Worm (Caenorhabditis elegans): ENCODE data around the gene har-1.

Gene har-1

DNA sequence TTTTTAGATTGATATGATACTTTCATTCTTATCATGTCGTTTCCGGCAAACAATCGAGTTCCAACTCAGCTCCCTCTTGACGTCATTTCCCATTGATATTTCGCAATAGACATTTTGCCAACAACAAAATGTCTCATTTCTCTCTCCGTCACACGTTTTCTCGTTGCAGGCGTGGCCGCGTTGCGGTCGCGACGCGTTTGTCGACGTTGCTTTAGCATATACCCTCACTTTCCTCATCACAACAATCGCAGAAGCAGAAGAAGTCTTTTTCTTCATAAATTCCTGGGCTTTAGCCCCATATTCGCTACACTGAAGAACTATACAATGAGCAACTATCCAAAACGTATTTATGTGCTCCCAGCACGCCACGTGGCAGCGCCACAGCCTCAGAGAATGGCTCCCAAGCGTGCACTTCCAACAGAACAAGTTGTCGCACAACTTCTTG, 41.8 kb downstream of the har-1 start, which contains the start of gene xbp-1 (continued):
- TF ChIP-seq elt-3 (tag; optimal IDR thresholded peaks at IDR 0.05) = no peak
- TF ChIP-seq F13H6.1 (tag; optimal IDR thresholded peaks at IDR 0.05) = peak; percentile 89
- TF ChIP-seq ama-1 (optimal IDR thresholded peaks at IDR 0.05) = peak; percentile 92
- no peak for TF ChIP-seq nhr-11 (tag; optimal IDR thresholded peaks at IDR 0.05)
- TF ChIP-seq nhr-21 (tag; optimal IDR thresholded peaks at IDR 0.05) = peak; percentile 89
- peak; percentile 87 for TF ChIP-seq egl-27 (tag; optimal IDR thresholded peaks at IDR 0.05)
- TF ChIP-seq nhr-25 (tag; optimal IDR thresholded peaks at IDR 0.05) = peak; percentile 81
- no peak for TF ChIP-seq R02D3.7 (tag; optimal IDR thresholded peaks at IDR 0.05)
- peak; percentile 92 for TF ChIP-seq ztf-4 (tag; optimal IDR thresholded peaks at IDR 0.05)
- TF ChIP-seq mbf-1 (tag; optimal IDR thresholded peaks at IDR 0.05) = no peak
- peak; percentile 52 for TF ChIP-seq snpc-4 (tag; optimal IDR thresholded peaks at IDR 0.05)
- TF ChIP-seq nhr-6 (tag; optimal IDR thresholded peaks at IDR 0.05) = peak; percentile 45
- TF ChIP-seq nhr-77 (tag; optimal IDR thresholded peaks at IDR 0.05) = no peak

ce11 chrIII:4194349-4195110, 42.7 kb downstream of the har-1 start:
- peak; percentile 19 for TF ChIP-seq lin-13 (GFP tag; optimal IDR thresholded peaks at IDR 0.05)
- no peak for TF ChIP-seq unc-55 (GFP tag; optimal IDR thresholded peaks at IDR 0.05)

DNA sequence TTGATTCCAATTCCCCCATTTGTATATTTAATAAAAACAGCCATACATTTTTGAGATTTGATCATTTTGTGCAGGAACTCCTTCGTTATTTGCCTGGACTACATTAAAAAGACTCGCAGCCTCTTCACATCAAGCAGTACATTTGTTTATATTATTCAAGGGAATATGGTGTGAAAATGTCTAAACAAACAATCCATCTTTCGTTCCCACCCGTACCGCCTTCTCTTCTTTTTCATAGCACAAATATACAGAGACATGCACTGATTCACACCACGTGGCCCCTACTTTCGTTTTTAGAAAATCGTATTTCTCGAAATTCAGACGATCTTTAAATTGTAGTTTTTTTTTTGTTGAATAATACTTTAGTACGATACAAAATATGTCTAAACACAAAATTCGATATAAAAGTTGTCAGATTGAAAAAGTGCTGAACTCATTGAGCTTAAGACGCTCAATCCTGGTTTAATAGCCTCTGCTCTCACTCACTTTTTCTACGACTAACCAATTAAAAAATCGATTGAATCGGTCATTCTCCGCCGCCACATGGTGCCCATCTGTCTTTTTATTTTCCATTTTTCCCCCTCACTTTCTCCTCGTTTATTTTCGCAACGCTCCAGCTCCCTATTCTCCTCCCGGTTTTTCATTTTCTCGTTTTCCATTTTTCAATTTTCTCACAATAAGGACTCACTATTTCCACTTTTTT, 43.6 kb downstream of the har-1 start:
- no peak for TF ChIP-seq peb-1 (tag; optimal IDR thresholded peaks at IDR 0.05)
- no peak for TF ChIP-seq C34F6.9 (tag; optimal IDR thresholded peaks at IDR 0.05)
- TF ChIP-seq nhr-25 (tag; optimal IDR thresholded peaks at IDR 0.05) = peak; percentile 38
- TF ChIP-seq ztf-4 (tag; optimal IDR thresholded peaks at IDR 0.05) = peak; percentile 88
- TF ChIP-seq elt-1 (tag; optimal IDR thresholded peaks at IDR 0.05) = no peak
- peak; percentile 72 for TF ChIP-seq crh-2 (tag; optimal IDR thresholded peaks at IDR 0.05)
- no peak for TF ChIP-seq nhr-11 (tag; optimal IDR thresholded peaks at IDR 0.05)
- peak; percentile 38 for TF ChIP-seq Y55F3AM.14 (GFP tag; optimal IDR thresholded peaks at IDR 0.05)
- no peak for TF ChIP-seq ztf-1 (GFP tag; conservative IDR thresholded peaks at IDR 0.05)
- TF ChIP-seq nhr-6 (tag; optimal IDR thresholded peaks at IDR 0.05) = peak; percentile 28
- TF ChIP-seq dmd-4 (tag; optimal IDR thresholded peaks at IDR 0.05) = no peak
- no peak for TF ChIP-seq mdl-1 (tag; optimal IDR thresholded peaks at IDR 0.05)
- no peak for TF ChIP-seq mab-5 (tag; optimal IDR thresholded peaks at IDR 0.05)
- no peak for TF ChIP-seq ztf-11 (tag; optimal IDR thresholded peaks at IDR 0.05)
- peak; percentile 31 for TF ChIP-seq unc-55 (GFP tag; optimal IDR thresholded peaks at IDR 0.05)
- TF ChIP-seq nhr-21 (tag; optimal IDR thresholded peaks at IDR 0.05) = peak; percentile 82
- TF ChIP-seq aly-2 (tag; optimal IDR thresholded peaks at IDR 0.05) = no peak
- TF ChIP-seq snpc-4 (tag; optimal IDR thresholded peaks at IDR 0.05) = no peak
- TF ChIP-seq lin-39 (tag; optimal IDR thresholded peaks at IDR 0.05) = no peak
- TF ChIP-seq F13H6.1 (tag; optimal IDR thresholded peaks at IDR 0.05) = peak; percentile 21
- no peak for TF ChIP-seq sem-4 (tag; optimal IDR thresholded peaks at IDR 0.05)
- TF ChIP-seq blmp-1 (tag; optimal IDR thresholded peaks at IDR 0.05; ENCODE audit: insufficient read depth) = no peak
- peak; percentile 5 for TF ChIP-seq fos-1 (tag; optimal IDR thresholded peaks at IDR 0.05)
- no peak for TF ChIP-seq elt-3 (tag; optimal IDR thresholded peaks at IDR 0.05)
- peak; percentile 50 for TF ChIP-seq gmeb-1 (tag; optimal IDR thresholded peaks at IDR 0.05)
- TF ChIP-seq ama-1 (optimal IDR thresholded peaks at IDR 0.05) = peak; percentile 91
- TF ChIP-seq mbf-1 (tag; optimal IDR thresholded peaks at IDR 0.05) = no peak
- no peak for TF ChIP-seq ceh-16 (tag; optimal IDR thresholded peaks at IDR 0.05)
- no peak for TF ChIP-seq lin-11 (tag; optimal IDR thresholded peaks at IDR 0.05)
- peak; percentile 10 for TF ChIP-seq zag-1 (tag; optimal IDR thresholded peaks at IDR 0.05)
- TF ChIP-seq alr-1 (tag; optimal IDR thresholded peaks at IDR 0.05) = no peak
- TF ChIP-seq nhr-23 (tag; optimal IDR thresholded peaks at IDR 0.05) = no peak
- TF ChIP-seq lin-13 (GFP tag; optimal IDR thresholded peaks at IDR 0.05) = peak; percentile 68
- TF ChIP-seq lsy-2 (tag; optimal IDR thresholded peaks at IDR 0.05) = peak; percentile 44 to 70
- no peak for TF ChIP-seq nhr-10 (tag; optimal IDR thresholded peaks at IDR 0.05)
- TF ChIP-seq nhr-77 (tag; optimal IDR thresholded peaks at IDR 0.05) = no peak
- no peak for TF ChIP-seq ZK546.5 (tag; optimal IDR thresholded peaks at IDR 0.05)
- TF ChIP-seq R02D3.7 (tag; optimal IDR thresholded peaks at IDR 0.05) = no peak
- peak; percentile 40 for TF ChIP-seq sma-9 (GFP tag; optimal IDR thresholded peaks at IDR 0.05)
- no peak for TF ChIP-seq sma-9 (tag; optimal IDR thresholded peaks at IDR 0.05)
- peak; percentile 56 for TF ChIP-seq nhr-129 (tag; optimal IDR thresholded peaks at IDR 0.05)
- TF ChIP-seq skn-1 (tag; optimal IDR thresholded peaks at IDR 0.05) = no peak
- no peak for TF ChIP-seq unc-39 (tag; optimal IDR thresholded peaks at IDR 0.05)
- TF ChIP-seq sma-3 (GFP tag; optimal IDR thresholded peaks at IDR 0.05) = peak; percentile 30

Measured in whole organism, L2 larva.